Worm (Caenorhabditis elegans): ENCODE data around the gene exos-8.

Gene exos-8

ce11 chrII:6781983-6782382, 40.5 kb downstream of the exos-8 start (continued):
- TF ChIP-seq ZK185.1 (tag; optimal IDR thresholded peaks at IDR 0.05; ENCODE audit: poor library complexity, severe bottlenecking), result no peak
- TF ChIP-seq T07F8.4 (tag; optimal IDR thresholded peaks at IDR 0.05), result no peak
- no peak for TF ChIP-seq F33H1.4 (GFP tag; IDR thresholded peaks at IDR 0.05)
- TF ChIP-seq mcd-1 (GFP tag; IDR thresholded peaks at IDR 0.05), result no peak
- TF ChIP-seq hsf-1 (GFP tag; IDR thresholded peaks at IDR 0.05), result no peak
- no peak for TF ChIP-seq dox-1 (GFP tag; IDR thresholded peaks at IDR 0.05)
- peak; percentile 73 for TF ChIP-seq xnd-1 (tag; optimal IDR thresholded peaks at IDR 0.05)
- no peak for TF ChIP-seq lir-1 (GFP tag; conservative IDR thresholded peaks at IDR 0.05)
- TF ChIP-seq let-607 (tag; optimal IDR thresholded peaks at IDR 0.05), result no peak
- TF ChIP-seq lsl-1 (GFP tag; optimal IDR thresholded peaks at IDR 0.05), result peak; percentile 81
- no peak for TF ChIP-seq unc-62 (GFP tag; optimal IDR thresholded peaks at IDR 0.05)
- TF ChIP-seq F49E8.2 (tag; optimal IDR thresholded peaks at IDR 0.05; ENCODE audit: insufficient read depth), result no peak
- TF ChIP-seq pha-4 (tag; optimal IDR thresholded peaks at IDR 0.05), result no peak
- no peak for TF ChIP-seq Y53G8AR.9 (GFP tag; conservative IDR thresholded peaks at IDR 0.05)
- TF ChIP-seq Y53F4B.3 (GFP tag; IDR thresholded peaks at IDR 0.05), result no peak
- TF ChIP-seq efl-1 (GFP tag; optimal IDR thresholded peaks at IDR 0.05), result peak; percentile 48
- no peak for TF ChIP-seq F22D6.2 (tag; optimal IDR thresholded peaks at IDR 0.05)
- no peak for TF ChIP-seq cebp-1 (GFP tag; IDR thresholded peaks at IDR 0.05)
- no peak for TF ChIP-seq cebp-1 (tag; optimal IDR thresholded peaks at IDR 0.05)
- 0 out of 2 replicates have a peak, but pooled peaks have one; percentile 35 for TF ChIP-seq ceh-91 (GFP tag; IDR thresholded peaks at IDR 0.05)
- TF ChIP-seq nhr-120 (GFP tag; IDR thresholded peaks at IDR 0.05), result no peak
- TF ChIP-seq snpc-1.1 (tag; optimal IDR thresholded peaks at IDR 0.05; ENCODE audit: insufficient read depth), result no peak
- no peak for TF ChIP-seq sptf-2 (GFP tag; optimal IDR thresholded peaks at IDR 0.05)
- TF ChIP-seq ama-1 (optimal IDR thresholded peaks at IDR 0.05), result no peak
- no peak for TF ChIP-seq ama-1 (GFP tag; optimal IDR thresholded peaks at IDR 0.05)
- TF ChIP-seq nhr-179 (tag; optimal IDR thresholded peaks at IDR 0.05), result no peak

ce11 chrII:6782738-6783163, 41.3 kb downstream of the exos-8 start:
- TF ChIP-seq Y53G8AR.9 (GFP tag; conservative IDR thresholded peaks at IDR 0.05), result no peak
- TF ChIP-seq F23B12.7 (tag; optimal IDR thresholded peaks at IDR 0.05; ENCODE audit: insufficient read depth), result no peak
- TF ChIP-seq hlh-12 (tag; optimal IDR thresholded peaks at IDR 0.05), result no peak
- no peak for TF ChIP-seq ceh-100 (GFP tag; IDR thresholded peaks at IDR 0.05)
- TF ChIP-seq nhr-179 (tag; optimal IDR thresholded peaks at IDR 0.05), result no peak
- no peak for TF ChIP-seq aptf-2 (GFP tag; conservative IDR thresholded peaks at IDR 0.05)
- no peak for TF ChIP-seq Y79H2A.3 (GFP tag; conservative IDR thresholded peaks at IDR 0.05)
- TF ChIP-seq lin-35 (GFP tag; optimal IDR thresholded peaks at IDR 0.05), result peak in 1 of 3 experiments; percentile 41
- TF ChIP-seq T26A5.8 (tag; optimal IDR thresholded peaks at IDR 0.05), result no peak
- no peak for TF ChIP-seq madf-3 (GFP tag; IDR thresholded peaks at IDR 0.05)
- TF ChIP-seq F55B11.4 (tag; optimal IDR thresholded peaks at IDR 0.05; ENCODE audit: borderline replicate concordance, insufficient read depth), result no peak
- TF ChIP-seq gei-17 (GFP tag; optimal IDR thresholded peaks at IDR 0.05), result peak; percentile 14
- TF ChIP-seq let-526 (GFP tag; IDR thresholded peaks at IDR 0.05), result no peak
- peak; percentile 76 for TF ChIP-seq ceh-27 (GFP tag; optimal IDR thresholded peaks at IDR 0.05)
- no peak for TF ChIP-seq snpc-4 (GFP tag; optimal IDR thresholded peaks at IDR 0.05)
- TF ChIP-seq snpc-4 (tag; optimal IDR thresholded peaks at IDR 0.05), result peak in 2 of 4 experiments; percentile 12 to 22
- TF ChIP-seq rec-8 (tag; optimal IDR thresholded peaks at IDR 0.05), result no peak
- no peak for TF ChIP-seq madf-8 (GFP tag; conservative IDR thresholded peaks at IDR 0.05)
- TF ChIP-seq pha-4 (tag; optimal IDR thresholded peaks at IDR 0.05), result no peak
- no peak for TF ChIP-seq ccch-3 (GFP tag; optimal IDR thresholded peaks at IDR 0.05)
- TF ChIP-seq chd-7 (tag; optimal IDR thresholded peaks at IDR 0.05), result no peak
- TF ChIP-seq mes-4 (tag; optimal IDR thresholded peaks at IDR 0.05), result no peak
- TF ChIP-seq Y95B8A.8 (GFP tag; IDR thresholded peaks at IDR 0.05), result no peak
- no peak for TF ChIP-seq unc-130 (GFP tag; optimal IDR thresholded peaks at IDR 0.05)
- TF ChIP-seq F33H1.4 (GFP tag; IDR thresholded peaks at IDR 0.05), result no peak
- TF ChIP-seq Y53F4B.3 (GFP tag; IDR thresholded peaks at IDR 0.05), result no peak
- no peak for TF ChIP-seq snpc-1.1 (tag; optimal IDR thresholded peaks at IDR 0.05; ENCODE audit: insufficient read depth)
- no peak for TF ChIP-seq F37B4.10 (GFP tag; IDR thresholded peaks at IDR 0.05)
